Worm (Caenorhabditis elegans) whole organism, mixed stage, embryonic: ENCODE measurements around the gene Y43F8B.15.

Experiments used
- M03D4.4 ChIP-seq: sonication (generic microtip); optimal IDR thresholded peaks from 2 replicates; lab custom pipeline; 2017; ENCODE audit warnings: mild to moderate bottlenecking, missing genetic modification characterization, missing compliant biosample characterization
- bed-3 ChIP-seq: fragments of 200-800 bp; sonication (Bioruptor generic); optimal IDR thresholded peaks from 3 replicates; lab custom pipeline; 2018; ENCODE audit warnings: mild to moderate bottlenecking, missing genetic modification characterization, moderate library complexity, missing compliant biosample characterization
- blmp-1 ChIP-seq: fragments of 150-350 bp; optimal IDR thresholded peaks from 2 replicates; lab custom pipeline; 2014; ENCODE audit warnings: missing biosample characterization, missing genetic modification characterization
- ceh-43 ChIP-seq: fragments of 200-800 bp; sonication (Bioruptor generic); optimal IDR thresholded peaks from 2 replicates; lab custom pipeline; 2018; ENCODE audit warnings: mild to moderate bottlenecking, missing genetic modification characterization, moderate library complexity, missing compliant biosample characterization
- ceh-83 ChIP-seq: fragments of 200-800 bp; sonication (Bioruptor generic); optimal IDR thresholded peaks from 2 replicates; lab custom pipeline; 2018; ENCODE audit warnings: mild to moderate bottlenecking, missing genetic modification characterization, missing compliant biosample characterization
- ces-1 ChIP-seq: fragments of 150-350 bp; optimal IDR thresholded peaks from 2 replicates; lab custom pipeline; 2014; ENCODE audit warnings: missing biosample characterization, missing genetic modification reagents, missing genetic modification characterization
- cnd-1 ChIP-seq: fragments of 200-800 bp; sonication (Bioruptor generic); optimal IDR thresholded peaks from 2 replicates; lab custom pipeline; 2018; ENCODE audit warnings: mild to moderate bottlenecking, missing genetic modification characterization, missing compliant biosample characterization
- drap-1 ChIP-seq: fragments of 200-800 bp; sonication (Bioruptor generic); optimal IDR thresholded peaks from 3 replicates; lab custom pipeline; 2018; ENCODE audit warnings: mild to moderate bottlenecking, missing genetic modification characterization, missing compliant biosample characterization
- elt-1 ChIP-seq: sonication (generic microtip); optimal IDR thresholded peaks from 2 replicates; lab custom pipeline; 2017; ENCODE audit warnings: missing genetic modification characterization, mild to moderate bottlenecking, missing compliant biosample characterization, antibody characterized with exemption, moderate library complexity, borderline replicate concordance; ENCODE audit not compliant: insufficient read depth
- elt-3 ChIP-seq: fragments of 150-350 bp; optimal IDR thresholded peaks from 2 replicates; lab custom pipeline; 2014; ENCODE audit warnings: missing biosample characterization, missing genetic modification characterization
- flh-1 ChIP-seq: fragments of 200-800 bp; sonication (Bioruptor generic); optimal IDR thresholded peaks from 2 replicates; lab custom pipeline; 2018; ENCODE audit warnings: mild to moderate bottlenecking, missing genetic modification characterization, moderate library complexity, missing compliant biosample characterization
- ham-2 ChIP-seq: fragments of 200-800 bp; sonication (Bioruptor generic); optimal IDR thresholded peaks from 2 replicates; lab custom pipeline; 2018; ENCODE audit warnings: mild to moderate bottlenecking, missing genetic modification characterization, missing compliant biosample characterization
- hlh-1 ChIP-seq: fragments of 150-350 bp; optimal IDR thresholded peaks from 2 replicates; lab custom pipeline; 2014; ENCODE audit warnings: missing biosample characterization, missing genetic modification reagents, missing genetic modification characterization
- lin-13 ChIP-seq: fragments of 150-350 bp; optimal IDR thresholded peaks from 2 replicates; lab custom pipeline; 2014; ENCODE audit warnings: missing biosample characterization, missing genetic modification characterization
- lin-32 ChIP-seq: fragments of 200-800 bp; sonication (Bioruptor generic); optimal IDR thresholded peaks from 2 replicates; lab custom pipeline; 2018; ENCODE audit warnings: mild to moderate bottlenecking, missing genetic modification characterization, missing compliant biosample characterization
- lsy-2 ChIP-seq: fragments of 150-350 bp; optimal IDR thresholded peaks from 2 replicates; lab custom pipeline; 2014; ENCODE audit warnings: missing biosample characterization, missing genetic modification characterization
- mab-5 ChIP-seq: fragments of 150-350 bp; optimal IDR thresholded peaks from 2 replicates; lab custom pipeline; 2014; ENCODE audit warnings: missing biosample characterization, missing genetic modification characterization
- nhr-12 ChIP-seq: fragments of 150-350 bp; optimal IDR thresholded peaks from 2 replicates; lab custom pipeline; 2014; ENCODE audit warnings: missing biosample characterization, missing genetic modification characterization
- nhr-2 ChIP-seq: fragments of 150-350 bp; optimal IDR thresholded peaks from 2 replicates; lab custom pipeline; 2014; ENCODE audit warnings: missing biosample characterization, missing genetic modification characterization
- nhr-237 ChIP-seq: fragments of 150-350 bp; optimal IDR thresholded peaks from 2 replicates; lab custom pipeline; 2014; ENCODE audit warnings: missing biosample characterization, missing genetic modification characterization
- nhr-76 ChIP-seq: sonication (generic microtip); optimal IDR thresholded peaks from 2 replicates; lab custom pipeline; 2017; ENCODE audit warnings: missing biosample characterization, missing genetic modification characterization
- pha-4 ChIP-seq: fragments of 150-350 bp; optimal IDR thresholded peaks from 2 replicates; lab custom pipeline; 2018; ENCODE audit warnings: missing biosample characterization, missing genetic modification reagents, missing genetic modification characterization
- snpc-4 ChIP-seq: fragments of 150-350 bp; optimal IDR thresholded peaks from 2 replicates; lab custom pipeline; 2014; ENCODE audit warnings: missing biosample characterization, missing genetic modification characterization
- tbx-8 ChIP-seq: fragments of 200-800 bp; sonication (Bioruptor generic); optimal IDR thresholded peaks from 2 replicates; lab custom pipeline; 2018; ENCODE audit warnings: mild to moderate bottlenecking, missing genetic modification characterization, moderate library complexity, missing compliant biosample characterization
- unc-120 ChIP-seq: sonication (generic microtip); optimal IDR thresholded peaks from 2 replicates; lab custom pipeline; 2017; ENCODE audit warnings: missing genetic modification characterization, missing compliant biosample characterization; ENCODE audit not compliant: poor library complexity, severe bottlenecking
- unc-39 ChIP-seq: fragments of 150-350 bp; optimal IDR thresholded peaks from 2 replicates; lab custom pipeline; 2014; ENCODE audit warnings: missing biosample characterization, missing genetic modification characterization
- unc-62 ChIP-seq: fragments of 150-350 bp; optimal IDR thresholded peaks from 2 replicates; lab custom pipeline; 2014; ENCODE audit warnings: missing biosample characterization, missing genetic modification reagents, missing genetic modification characterization
- zip-8 ChIP-seq: fragments of 150-350 bp; optimal IDR thresholded peaks from 2 replicates; lab custom pipeline; 2014; ENCODE audit warnings: missing biosample characterization, missing genetic modification characterization
- ztf-11 ChIP-seq: fragments of 150-350 bp; optimal IDR thresholded peaks from 2 replicates; lab custom pipeline; 2014; ENCODE audit warnings: missing biosample characterization, missing genetic modification characterization

The Y43F8B.15 gene

ce11 chrV:19462020-19462419 is at the start of gene Y43F8B.15:
Gene Y43F8B.15 (minus strand): TSS chrV:19462120.
- TF ChIP-seq nhr-12 (tag; lab: Kevin White, UChicago) = no peak
- TF ChIP-seq ztf-11 (tag; lab: Kevin White, UChicago) = no peak
- TF ChIP-seq ceh-83 (GFP tag; lab: Kevin White, UChicago) = no peak
- no peak for TF ChIP-seq bed-3 (GFP tag; lab: Kevin White, UChicago)
- no peak for TF ChIP-seq zip-8 (tag; lab: Kevin White, UChicago)
- no peak for TF ChIP-seq nhr-237
- no peak for TF ChIP-seq elt-3 (tag; lab: Kevin White, UChicago)
- TF ChIP-seq unc-120 = no peak
- TF ChIP-seq ces-1 = no peak
- TF ChIP-seq elt-1 (tag; lab: Kevin White, UChicago) = no peak
- TF ChIP-seq cnd-1 (tag; lab: Kevin White, UChicago) = no peak
- no peak for TF ChIP-seq lin-13
- no peak for TF ChIP-seq nhr-76 (tag; lab: Kevin White, UChicago)
- no peak for TF ChIP-seq pha-4 (tag; lab: Kevin White, UChicago)
- no peak for TF ChIP-seq ceh-43 (GFP tag; lab: Kevin White, UChicago)
- no peak for TF ChIP-seq unc-62 (GFP tag; lab: Kevin White, UChicago)
- TF ChIP-seq, all 35 proteins: peak for 0

- TF ChIP-seq ztf-11 (tag; lab: Kevin White, UChicago) = no peak
- TF ChIP-seq zip-8 (tag; lab: Kevin White, UChicago) = no peak
- no peak for TF ChIP-seq ceh-83 (GFP tag; lab: Kevin White, UChicago)
- TF ChIP-seq mab-5 (tag; lab: Kevin White, UChicago) = no peak
- no peak for TF ChIP-seq lin-32
- TF ChIP-seq drap-1 (GFP tag; lab: Kevin White, UChicago) = no peak
- no peak for TF ChIP-seq blmp-1 (tag; lab: Kevin White, UChicago)
- no peak for TF ChIP-seq elt-1 (tag; lab: Kevin White, UChicago)
- no peak for TF ChIP-seq lsy-2
- TF ChIP-seq snpc-4 (tag; lab: Kevin White, UChicago) = no peak
- TF ChIP-seq M03D4.4 (tag; lab: Kevin White, UChicago) = no peak
- no peak for TF ChIP-seq cnd-1 (tag; lab: Kevin White, UChicago)
- TF ChIP-seq flh-1 (GFP tag; lab: Kevin White, UChicago) = no peak
- no peak for TF ChIP-seq lin-13
- TF ChIP-seq ham-2 (GFP tag; lab: Kevin White, UChicago) = no peak
- TF ChIP-seq ces-1 = no peak
- no peak for TF ChIP-seq pha-4 (tag; lab: Kevin White, UChicago)
- no peak for TF ChIP-seq elt-3 (tag; lab: Kevin White, UChicago)
Observed at ce11 chrV:19510925-19511324, 49.0 kb upstream of the Y43F8B.15 start.

- TF ChIP-seq lin-13 (no peak), mab-5 (tag; lab: Kevin White, UChicago) (no peak), zip-8 (tag; lab: Kevin White, UChicago) (no peak), M03D4.4 (tag; lab: Kevin White, UChicago) (no peak), ceh-43 (GFP tag; lab: Kevin White, UChicago) (no peak), nhr-237 (no peak), ztf-11 (tag; lab: Kevin White, UChicago) (no peak), elt-3 (tag; lab: Kevin White, UChicago) (no peak)
Observed at ce11 chrV:19510352-19510751, 48.4 kb upstream of the Y43F8B.15 start.

- TF ChIP-seq bed-3 (GFP tag; lab: Kevin White, UChicago) (no peak), tbx-8 (GFP tag; lab: Kevin White, UChicago) (no peak), nhr-76 (tag; lab: Kevin White, UChicago) (no peak), nhr-2 (tag; lab: Kevin White, UChicago) (no peak), ces-1 (no peak), ceh-43 (GFP tag; lab: Kevin White, UChicago) (no peak), elt-1 (tag; lab: Kevin White, UChicago) (no peak), mab-5 (tag; lab: Kevin White, UChicago) (no peak), hlh-1 (tag; lab: Kevin White, UChicago) (no peak), unc-120 (no peak), ztf-11 (tag; lab: Kevin White, UChicago) (no peak), M03D4.4 (tag; lab: Kevin White, UChicago) (no peak), ham-2 (GFP tag; lab: Kevin White, UChicago) (no peak), unc-62 (GFP tag; lab: Kevin White, UChicago) (no peak), elt-3 (tag; lab: Kevin White, UChicago) (no peak), unc-39 (tag; lab: Kevin White, UChicago) (no peak), snpc-4 (tag; lab: Kevin White, UChicago) (no peak), pha-4 (tag; lab: Kevin White, UChicago) (no peak), lin-13 (no peak)
- TF ChIP-seq, all 35 proteins: peak for 0
Observed at ce11 chrV:19509061-19509460, 47.1 kb upstream of the Y43F8B.15 start.
